Fruit fly (Drosophila melanogaster) whole organism, embryonic: ENCODE results near the gene Gr93d.

Experiments
- Atf6 ChIP-seq: fragments of 200-800 bp; sonication (Bioruptor generic); IDR thresholded peaks from 2 replicates; pipeline ENCODE4 v1.3.6; 2022; ENCODE audit warnings: missing biosample characterization, missing genetic modification characterization
- BEAF-32 ChIP-seq: fragments of 200-800 bp; sonication (Bioruptor generic); optimal IDR thresholded peaks from 3 replicates; lab custom pipeline; 2017; ENCODE audit warnings: missing biosample characterization, missing genetic modification characterization, mild to moderate bottlenecking, moderate library complexity, missing genetic modification reagents
- CG10267 ChIP-seq: fragments of 200-800 bp; sonication (Bioruptor generic); optimal IDR thresholded peaks from 2 replicates; lab custom pipeline; 2018; ENCODE audit warnings: missing biosample characterization, mild to moderate bottlenecking, missing genetic modification characterization, moderate library complexity
- CG10321 ChIP-seq: fragments of 200-800 bp; sonication (Bioruptor generic); IDR thresholded peaks from 2 replicates; pipeline ENCODE4 v1.3.6; 2022; ENCODE audit warnings: missing biosample characterization, missing genetic modification characterization
- CG10543 ChIP-seq: fragments of 200-800 bp; sonication (Bioruptor generic); optimal IDR thresholded peaks from 3 replicates; lab custom pipeline; 2017; ENCODE audit warnings: missing biosample characterization, mild to moderate bottlenecking, missing genetic modification characterization, moderate library complexity
- CG10654 ChIP-seq: fragments of 200-800 bp; sonication (Bioruptor generic); optimal IDR thresholded peaks from 2 replicates; lab custom pipeline; 2016; ENCODE audit warnings: missing biosample characterization, missing genetic modification characterization
- CG11093 ChIP-seq: fragments of 200-800 bp; sonication (Bioruptor generic); IDR thresholded peaks from 3 replicates; pipeline ENCODE4 v1.3.6; 2022; ENCODE audit warnings: missing biosample characterization, missing genetic modification characterization
- CG15073 ChIP-seq: fragments of 200-800 bp; sonication (Bioruptor generic); optimal IDR thresholded peaks from 2 replicates; lab custom pipeline; 2016; ENCODE audit warnings: missing biosample characterization, missing genetic modification characterization
- CG15696 ChIP-seq: fragments of 200-800 bp; sonication (Bioruptor generic); optimal IDR thresholded peaks from 2 replicates; lab custom pipeline; 2019; ENCODE audit warnings: missing biosample characterization, mild to moderate bottlenecking, missing genetic modification characterization, moderate library complexity
- CG16779 ChIP-seq: fragments of 200-800 bp; sonication (Bioruptor generic); IDR thresholded peaks from 2 replicates; pipeline ENCODE4 v1.3.6; 2022; ENCODE audit warnings: missing biosample characterization, missing genetic modification characterization
- CG17328 ChIP-seq: fragments of 200-800 bp; sonication (Bioruptor generic); IDR thresholded peaks from 2 replicates; pipeline ENCODE4 v1.3.6; 2022; ENCODE audit warnings: missing biosample characterization, missing genetic modification characterization
- CG18262 ChIP-seq: fragments of 200-800 bp; optimal IDR thresholded peaks from 3 replicates; lab custom pipeline; 2019; ENCODE audit warnings: missing biosample characterization, mild to moderate bottlenecking, missing genetic modification characterization, moderate library complexity
- CG30403 ChIP-seq: fragments of 200-800 bp; sonication (Bioruptor generic); optimal IDR thresholded peaks from 3 replicates; lab custom pipeline; 2016; ENCODE audit warnings: missing biosample characterization, missing genetic modification characterization
- CG31365 ChIP-seq: fragments of 200-800 bp; sonication (Bioruptor generic); optimal IDR thresholded peaks from 2 replicates; lab custom pipeline; 2018; ENCODE audit warnings: missing biosample characterization, mild to moderate bottlenecking, missing genetic modification characterization
- CG33213 ChIP-seq: fragments of 200-800 bp; sonication (Bioruptor generic); optimal IDR thresholded peaks from 3 replicates; lab custom pipeline; 2016; ENCODE audit warnings: missing biosample characterization, missing genetic modification characterization
- CG33557 ChIP-seq: fragments of 200-800 bp; sonication (Bioruptor generic); optimal IDR thresholded peaks from 2 replicates; lab custom pipeline; 2019; ENCODE audit warnings: missing biosample characterization, mild to moderate bottlenecking, missing genetic modification characterization, moderate library complexity
- CG3995 ChIP-seq: fragments of 200-800 bp; sonication (Bioruptor generic); optimal IDR thresholded peaks from 3 replicates; lab custom pipeline; 2016; ENCODE audit warnings: missing biosample characterization, missing genetic modification characterization
- CG6254 ChIP-seq: fragments of 200-800 bp; sonication (Bioruptor generic); optimal IDR thresholded peaks from 3 replicates; lab custom pipeline; 2017; ENCODE audit warnings: mild to moderate bottlenecking, missing biosample characterization, missing genetic modification reagents, missing genetic modification characterization
- CG6791 ChIP-seq: fragments of 200-800 bp; sonication (Bioruptor generic); IDR thresholded peaks from 3 replicates; pipeline ENCODE4 v1.3.6; 2022; ENCODE audit warnings: missing biosample characterization, missing genetic modification characterization; ENCODE audit not compliant: partially characterized antibody
- CG7928 ChIP-seq: fragments of 200-800 bp; sonication (Bioruptor generic); optimal IDR thresholded peaks from 2 replicates; lab custom pipeline; 2017; ENCODE audit warnings: missing biosample characterization, mild to moderate bottlenecking, missing genetic modification characterization
- CG8478 ChIP-seq: fragments of >200 bp; optimal IDR thresholded peaks from 2 replicates; lab custom pipeline; 2018
- CG8765 ChIP-seq: fragments of 200-800 bp; sonication (Bioruptor generic); IDR thresholded peaks from 2 replicates; pipeline ENCODE4 v1.3.6; 2022; ENCODE audit warnings: missing biosample characterization, missing genetic modification characterization
- CHES-1-like ChIP-seq: fragments of 200-800 bp; sonication (Bioruptor generic); optimal IDR thresholded peaks from 2 replicates; lab custom pipeline; 2016; ENCODE audit warnings: missing biosample characterization, missing genetic modification characterization
- D19A ChIP-seq: fragments of 200-800 bp; optimal IDR thresholded peaks from 3 replicates; lab custom pipeline; 2019; ENCODE audit warnings: missing biosample characterization, mild to moderate bottlenecking, missing genetic modification characterization, moderate library complexity
- D19B ChIP-seq: fragments of 200-800 bp; sonication (Bioruptor generic); optimal IDR thresholded peaks from 2 replicates; lab custom pipeline; 2017; ENCODE audit warnings: missing biosample characterization, mild to moderate bottlenecking, missing genetic modification characterization
- Dfd ChIP-seq, 2 experiments: fragments of >200 bp; optimal IDR thresholded peaks; 2 replicates each; lab custom pipeline; 2017; ENCODE audit warnings: missing biosample characterization in 2 of 2, missing genetic modification characterization in 2 of 2
- Doc2 ChIP-seq: fragments of 200-800 bp; sonication (Bioruptor generic); IDR thresholded peaks from 2 replicates; pipeline ENCODE4 v1.3.6; 2022; ENCODE audit warnings: missing biosample characterization, missing genetic modification characterization
- Hmr ChIP-seq: fragments of 200-800 bp; sonication (Bioruptor generic); optimal IDR thresholded peaks from 3 replicates; lab custom pipeline; 2017; ENCODE audit warnings: mild to moderate bottlenecking, missing biosample characterization, missing genetic modification reagents, missing genetic modification characterization
- Myb ChIP-seq: fragments of 200-800 bp; sonication (Bioruptor generic); optimal IDR thresholded peaks from 2 replicates; lab custom pipeline; 2016; ENCODE audit warnings: missing biosample characterization, missing genetic modification characterization
- Nf-YA ChIP-seq: fragments of 200-800 bp; sonication (Bioruptor generic); IDR thresholded peaks from 2 replicates; pipeline ENCODE4 v1.3.6; 2022; ENCODE audit warnings: missing biosample characterization, missing genetic modification characterization
- Poxn ChIP-seq: fragments of 200-800 bp; sonication (Bioruptor generic); IDR thresholded peaks from 2 replicates; pipeline ENCODE4 v1.3.6; 2022; ENCODE audit warnings: missing biosample characterization, missing genetic modification characterization
- Six4 ChIP-seq: fragments of 200-800 bp; sonication (Bioruptor generic); optimal IDR thresholded peaks from 2 replicates; lab custom pipeline; 2016; ENCODE audit warnings: missing biosample characterization, missing genetic modification characterization
- Ssrp ChIP-seq: fragments of 200-800 bp; sonication (Bioruptor generic); optimal IDR thresholded peaks from 2 replicates; lab custom pipeline; 2018; ENCODE audit warnings: missing biosample characterization, mild to moderate bottlenecking, missing genetic modification characterization, moderate library complexity
- ase ChIP-seq: fragments of 200-800 bp; sonication (Bioruptor generic); IDR thresholded peaks from 3 replicates; pipeline ENCODE4 v1.3.6; 2022; ENCODE audit warnings: missing biosample characterization, missing genetic modification characterization
- bab2 ChIP-seq: fragments of 200-800 bp; sonication (Bioruptor generic); optimal IDR thresholded peaks from 2 replicates; lab custom pipeline; 2016; ENCODE audit warnings: missing biosample characterization, missing genetic modification characterization
- chm ChIP-seq: fragments of 200-800 bp; sonication (Bioruptor generic); IDR thresholded peaks from 2 replicates; pipeline ENCODE4 v1.3.6; 2022; ENCODE audit warnings: missing biosample characterization, missing genetic modification characterization
- crol ChIP-seq: fragments of 200-800 bp; sonication (Bioruptor generic); IDR thresholded peaks from 2 replicates; pipeline ENCODE4 v1.3.6; 2022; ENCODE audit warnings: missing biosample characterization, missing genetic modification characterization
- ftz-f1 ChIP-seq: fragments of 200-800 bp; sonication (Bioruptor generic); optimal IDR thresholded peaks from 2 replicates; lab custom pipeline; 2016; ENCODE audit warnings: missing biosample characterization, missing genetic modification characterization
- gro ChIP-seq: fragments of 200-800 bp; sonication (Bioruptor generic); optimal IDR thresholded peaks from 2 replicates; lab custom pipeline; 2016; ENCODE audit warnings: missing biosample characterization, missing genetic modification characterization
- gt ChIP-seq: fragments of 200-800 bp; sonication (Bioruptor generic); IDR thresholded peaks from 2 replicates; pipeline ENCODE4 v1.3.6; 2022; ENCODE audit warnings: missing biosample characterization, missing genetic modification characterization
- h ChIP-seq: fragments of >200 bp; optimal IDR thresholded peaks from 2 replicates; lab custom pipeline; 2017
- kay ChIP-seq: fragments of 200-800 bp; sonication (Bioruptor generic); optimal IDR thresholded peaks from 2 replicates; lab custom pipeline; 2016; ENCODE audit warnings: missing biosample characterization, missing genetic modification characterization
- seq ChIP-seq: fragments of 200-800 bp; sonication (Bioruptor generic); IDR thresholded peaks from 2 replicates; pipeline ENCODE4 v1.3.6; 2022; ENCODE audit warnings: missing biosample characterization, missing genetic modification characterization
- sim ChIP-seq: fragments of 200-800 bp; sonication (Bioruptor generic); IDR thresholded peaks from 2 replicates; pipeline ENCODE4 v1.3.6; 2022; ENCODE audit warnings: missing biosample characterization, missing genetic modification characterization
- sob ChIP-seq: fragments of 200-800 bp; sonication (Bioruptor generic); IDR thresholded peaks from 2 replicates; pipeline ENCODE4 v1.3.6; 2022; ENCODE audit warnings: missing biosample characterization, missing genetic modification characterization
- stwl ChIP-seq: fragments of 200-800 bp; sonication (Bioruptor generic); optimal IDR thresholded peaks from 3 replicates; lab custom pipeline; 2018; ENCODE audit warnings: missing biosample characterization, mild to moderate bottlenecking, missing genetic modification characterization, moderate library complexity
- tio ChIP-seq: fragments of 200-800 bp; sonication (Bioruptor generic); optimal IDR thresholded peaks from 2 replicates; lab custom pipeline; 2017; ENCODE audit warnings: missing biosample characterization, missing genetic modification characterization, inconsistent platforms
- vnd ChIP-seq: fragments of 200-800 bp; sonication (Bioruptor generic); IDR thresholded peaks from 3 replicates; pipeline ENCODE4 v1.3.6; 2022; ENCODE audit warnings: missing biosample characterization, missing genetic modification characterization; ENCODE audit not compliant: partially characterized antibody
- vvl ChIP-seq: fragments of 200-800 bp; sonication (Bioruptor generic); IDR thresholded peaks from 2 replicates; pipeline ENCODE4 v1.3.6; 2022; ENCODE audit warnings: missing biosample characterization, missing genetic modification characterization
- zen2 ChIP-seq: fragments of 200-800 bp; sonication (Bioruptor generic); IDR thresholded peaks from 3 replicates; pipeline ENCODE4 v1.3.6; 2022; ENCODE audit warnings: missing biosample characterization, missing genetic modification characterization; ENCODE audit not compliant: partially characterized antibody
- zf30C ChIP-seq: fragments of 200-800 bp; sonication (Bioruptor generic); optimal IDR thresholded peaks from 3 replicates; lab custom pipeline; 2018; ENCODE audit warnings: missing biosample characterization, mild to moderate bottlenecking, missing genetic modification characterization

Gr93d gene

dm6 chr3R:21828785-21829486 lies 17.5 kb downstream of the Gr93d start:
- no peak for TF ChIP-seq Atf6 (GFP tag; lab: Robert Waterston, UW)
- no peak for TF ChIP-seq Dfd (GFP tag; optimal IDR thresholded peaks at IDR 0.05; lab: Kevin White, UChicago)
- no peak for TF ChIP-seq seq (GFP tag; lab: Robert Waterston, UW)
- TF ChIP-seq CG3995 = no peak
- no peak for TF ChIP-seq D19B (GFP tag; lab: Kevin White, UChicago)
- TF ChIP-seq ftz-f1 (GFP tag; lab: Kevin White, UChicago) = no peak
- no peak for TF ChIP-seq Hmr (GFP tag; lab: Kevin White, UChicago)
- peak; percentile 44; the same call in 1 of the 2 replicates for TF ChIP-seq gt
- no peak for TF ChIP-seq h
- no peak for TF ChIP-seq gro (GFP tag; lab: Kevin White, UChicago)
- 0 out of 3 replicates have a peak, but pooled peaks have one; percentile 51 for TF ChIP-seq CG11093
- no peak for TF ChIP-seq CG10321 (GFP tag; lab: Robert Waterston, UW)
- peak; percentile 74 for TF ChIP-seq vvl
- peak; percentile 55; the same call in 1 of the 2 replicates for TF ChIP-seq chm
- TF ChIP-seq zf30C = peak; percentile 84
- peak; percentile 41 for TF ChIP-seq CG10654 (GFP tag; lab: Kevin White, UChicago)
- no peak for TF ChIP-seq vnd (GFP tag; lab: Robert Waterston, UW)
- TF ChIP-seq D19A (tag; lab: Kevin White, UChicago) = peak; percentile 66
- peak; percentile 53 for TF ChIP-seq stwl (tag; lab: Kevin White, UChicago)
- TF ChIP-seq CG33557 (GFP tag; lab: Kevin White, UChicago) = peak; percentile 95
- no peak for TF ChIP-seq kay
- no peak for TF ChIP-seq Poxn (GFP tag; lab: Robert Waterston, UW)
- TF ChIP-seq BEAF-32 (GFP tag; lab: Kevin White, UChicago) = no peak
- peak; percentile 75 for TF ChIP-seq CG6254 (GFP tag; lab: Kevin White, UChicago)
- no peak for TF ChIP-seq CG33213
- no peak for TF ChIP-seq CG16779 (GFP tag; lab: Robert Waterston, UW)
- TF ChIP-seq Nf-YA = no peak
- no peak for TF ChIP-seq bab2 (GFP tag; lab: Kevin White, UChicago)
- TF ChIP-seq CG10543 (GFP tag; lab: Kevin White, UChicago) = no peak
- TF ChIP-seq CHES-1-like (GFP tag; lab: Kevin White, UChicago) = no peak
- peak; percentile 88 for TF ChIP-seq Ssrp (tag; lab: Kevin White, UChicago)
- peak; percentile 62 for TF ChIP-seq tio (GFP tag; lab: Kevin White, UChicago)
- no peak for TF ChIP-seq CG15073 (GFP tag; lab: Kevin White, UChicago)
- TF ChIP-seq CG17328 (GFP tag; lab: Robert Waterston, UW) = peak; percentile 82
- TF ChIP-seq CG8478 (lab: Kevin White, UChicago) = no peak
- no peak for TF ChIP-seq Myb (GFP tag; lab: Kevin White, UChicago)
- peak; percentile 96 for TF ChIP-seq CG18262
- no peak; the same call in 2 of the 3 replicates for TF ChIP-seq ase
- no peak for TF ChIP-seq CG7928 (GFP tag; lab: Kevin White, UChicago)
- no peak for TF ChIP-seq CG8765 (GFP tag; lab: Robert Waterston, UW)
- TF ChIP-seq sim (GFP tag; lab: Robert Waterston, UW) = peak; percentile 56; the same call in 1 of the 2 replicates
- no peak for TF ChIP-seq sob (GFP tag; lab: Robert Waterston, UW)
- peak; percentile 99 for TF ChIP-seq crol
- no peak for TF ChIP-seq zen2 (GFP tag; lab: Robert Waterston, UW)
- TF ChIP-seq Doc2 (GFP tag; lab: Robert Waterston, UW) = no peak
- peak; percentile 82 for TF ChIP-seq CG15696 (tag; lab: Kevin White, UChicago)
- TF ChIP-seq CG6791 (GFP tag; lab: Robert Waterston, UW) = no peak
- TF ChIP-seq CG31365 (tag; lab: Kevin White, UChicago) = no peak
- TF ChIP-seq CG30403 (GFP tag; lab: Kevin White, UChicago) = peak; percentile 71
- TF ChIP-seq CG10267 (tag; lab: Kevin White, UChicago) = peak; percentile 87
- peak; percentile 66 for TF ChIP-seq Six4 (GFP tag; lab: Kevin White, UChicago)
